Fruit fly (Drosophila melanogaster) whole organism, wandering third instar larva: Measurements from ENCODE around the gene CG5506.
A peak's percentile ranks its signal among the peaks of the same experiment; 100 is the strongest.

Experiments used
- CG32264 ChIP-seq: fragments of 200-800 bp; sonication (Bioruptor generic); optimal IDR thresholded peaks from 2 replicates; lab custom pipeline; 2016; ENCODE audit warnings: missing biosample characterization, missing genetic modification characterization
- CG9705 ChIP-seq: fragments of 200-800 bp; sonication (Bioruptor generic); optimal IDR thresholded peaks from 2 replicates; lab custom pipeline; 2018; ENCODE audit warnings: missing biosample characterization, mild to moderate bottlenecking, missing genetic modification characterization
- CrebA ChIP-seq: fragments of 200-800 bp; sonication (Bioruptor generic); optimal IDR thresholded peaks from 2 replicates; lab custom pipeline; 2016; ENCODE audit warnings: missing biosample characterization, mild to moderate bottlenecking, missing genetic modification characterization, borderline replicate concordance
- Dif ChIP-seq: fragments of 200-275, 200-300 bp; sonication (Bioruptor generic); optimal IDR thresholded peaks from 2 replicates; lab custom pipeline; 2018; ENCODE audit warnings: missing biosample characterization, missing genetic modification characterization; ENCODE audit not compliant: partially characterized antibody
- GATAd ChIP-seq: sonication (Bioruptor generic); optimal IDR thresholded peaks from 2 replicates; lab custom pipeline; 2016; ENCODE audit warnings: missing biosample characterization, missing genetic modification characterization
- Hnf4 ChIP-seq: fragments of 200-800 bp; sonication (Bioruptor generic); optimal IDR thresholded peaks from 2 replicates; lab custom pipeline; 2016; ENCODE audit warnings: missing biosample characterization, mild to moderate bottlenecking, missing genetic modification characterization
- Hr78 ChIP-seq: fragments of >200 bp; optimal IDR thresholded peaks from 2 replicates; lab custom pipeline; 2017; ENCODE audit warnings: missing biosample characterization, missing genetic modification characterization
- Hr83 ChIP-seq: fragments of 200-300 bp; sonication (Bioruptor generic); optimal IDR thresholded peaks from 2 replicates; lab custom pipeline; 2016; ENCODE audit warnings: missing biosample characterization, mild to moderate bottlenecking, missing genetic modification characterization, moderate library complexity; ENCODE audit not compliant: poor library complexity, severe bottlenecking
- Jra ChIP-seq: sonication (Bioruptor generic); optimal IDR thresholded peaks from 2 replicates; lab custom pipeline; 2016; ENCODE audit warnings: missing biosample characterization, missing genetic modification characterization
- Myc ChIP-seq: fragments of >200 bp; optimal IDR thresholded peaks from 2 replicates; lab custom pipeline; 2017
- Sp1 ChIP-seq: fragments of 200-800 bp; sonication (Bioruptor generic); optimal IDR thresholded peaks from 3 replicates; lab custom pipeline; 2019; ENCODE audit warnings: missing biosample characterization, mild to moderate bottlenecking, missing genetic modification characterization, moderate library complexity
- Vsx2 ChIP-seq: fragments of 200-300, 225-300 bp; sonication (Bioruptor generic); optimal IDR thresholded peaks from 2 replicates; lab custom pipeline; 2018; ENCODE audit warnings: missing biosample characterization, missing genetic modification characterization; ENCODE audit not compliant: partially characterized antibody
- br ChIP-seq: fragments of 200-800 bp; sonication (Bioruptor generic); optimal IDR thresholded peaks from 2 replicates; lab custom pipeline; 2016; ENCODE audit warnings: missing biosample characterization, missing genetic modification characterization
- brk ChIP-seq: fragments of 200-800 bp; sonication (Bioruptor generic); optimal IDR thresholded peaks from 2 replicates; lab custom pipeline; 2016; ENCODE audit warnings: missing biosample characterization, mild to moderate bottlenecking, missing genetic modification characterization
- dl ChIP-seq, 2 experiments: fragments of 175-275, 200-275 bp in 1 of 2; fragments of 200-275 bp in 1 of 2; sonication (Bioruptor generic); optimal IDR thresholded peaks; lab custom pipeline; 2018; ENCODE audit warnings: mild to moderate bottlenecking in 2 of 2, missing biosample characterization in 2 of 2, missing genetic modification characterization in 2 of 2, moderate library complexity in 2 of 2; ENCODE audit not compliant: partially characterized antibody in 2 of 2, insufficient read depth in 1 of 2
- dmrt93B ChIP-seq: fragments of 200-800 bp; sonication (Bioruptor generic); optimal IDR thresholded peaks from 2 replicates; lab custom pipeline; 2018; ENCODE audit warnings: missing biosample characterization, mild to moderate bottlenecking, missing genetic modification characterization
- dsf ChIP-seq: sonication (Bioruptor generic); optimal IDR thresholded peaks from 2 replicates; lab custom pipeline; 2016; ENCODE audit warnings: missing biosample characterization, missing genetic modification characterization, borderline replicate concordance
- ey ChIP-seq: fragments of 200-800 bp; sonication (Bioruptor generic); optimal IDR thresholded peaks from 2 replicates; lab custom pipeline; 2016; ENCODE audit warnings: missing biosample characterization, missing genetic modification characterization
- foxo ChIP-seq, 2 experiments: fragments of 200-800 bp; sonication (Bioruptor generic); optimal IDR thresholded peaks; 2 replicates in 1 of 2; 3 replicates in 1 of 2; lab custom pipeline; 2016 to 2017; ENCODE audit warnings: missing biosample characterization in 2 of 2, missing genetic modification characterization in 2 of 2
- fru ChIP-seq: fragments of 200-800 bp; sonication (Bioruptor generic); optimal IDR thresholded peaks from 3 replicates; lab custom pipeline; 2016; ENCODE audit warnings: missing biosample characterization, mild to moderate bottlenecking, missing genetic modification characterization
- h ChIP-seq: fragments of 200-800 bp; sonication (Bioruptor generic); optimal IDR thresholded peaks from 3 replicates; lab custom pipeline; 2016; ENCODE audit warnings: missing biosample characterization, mild to moderate bottlenecking, missing genetic modification characterization
- pan ChIP-seq: fragments of >200 bp; optimal IDR thresholded peaks from 2 replicates; lab custom pipeline; 2017
- psq ChIP-seq: fragments of 200-800 bp; sonication (Bioruptor generic); optimal IDR thresholded peaks from 3 replicates; lab custom pipeline; 2017; ENCODE audit warnings: missing biosample characterization, mild to moderate bottlenecking, missing genetic modification characterization, moderate library complexity
- rgr ChIP-seq: fragments of 200-800 bp; sonication (Bioruptor generic); optimal IDR thresholded peaks from 3 replicates; lab custom pipeline; 2016; ENCODE audit warnings: missing biosample characterization, mild to moderate bottlenecking, missing genetic modification characterization
- sage ChIP-seq: fragments of 200-800 bp; sonication (Bioruptor generic); optimal IDR thresholded peaks from 2 replicates; lab custom pipeline; 2016; ENCODE audit warnings: missing biosample characterization, mild to moderate bottlenecking, missing genetic modification characterization
- tai ChIP-seq: sonication (Bioruptor generic); optimal IDR thresholded peaks from 2 replicates; lab custom pipeline; 2016; ENCODE audit warnings: missing biosample characterization, missing genetic modification characterization
- usp ChIP-seq: fragments of >200 bp; optimal IDR thresholded peaks from 2 replicates; lab custom pipeline; 2017; ENCODE audit warnings: missing biosample characterization, missing genetic modification characterization
- woc ChIP-seq: sonication (Bioruptor generic); optimal IDR thresholded peaks from 2 replicates; lab custom pipeline; 2016; ENCODE audit warnings: missing biosample characterization, mild to moderate bottlenecking, missing genetic modification characterization

The CG5506 gene

dm6 chr3L:17893660-17894059, 9.5 kb upstream of the CG5506 start:
- TF ChIP-seq Vsx2 (GFP tag; lab: Kevin White, UChicago) (peak; percentile 15), CrebA (GFP tag; lab: Kevin White, UChicago) (no peak)

- TF ChIP-seq dl (GFP tag; optimal IDR thresholded peaks at IDR 0.05; lab: Kevin White, UChicago; ENCODE audit: insufficient read depth in 1 of 2, partially characterized antibody in 2 of 2) (no peak), ey (GFP tag; lab: Kevin White, UChicago) (no peak), pan (lab: Kevin White, UChicago) (no peak), GATAd (GFP tag; lab: Kevin White, UChicago) (no peak), psq (no peak), woc (GFP tag; lab: Kevin White, UChicago) (no peak), br (GFP tag; lab: Kevin White, UChicago) (no peak), sage (GFP tag; lab: Kevin White, UChicago) (no peak), Dif (GFP tag; lab: Kevin White, UChicago) (no peak), fru (GFP tag; lab: Kevin White, UChicago) (no peak)
Observed at dm6 chr3L:17887393-17887792, 3.2 kb upstream of the CG5506 start, which contains the start of gene CG7402. Gene CG7402, plus strand, starts transcription at chr3L:17887705.

dm6 chr3L:17886545-17886944, 2.4 kb upstream of the CG5506 start, which contains the start of gene CG16775:
Gene CG16775, minus strand, starts transcription at chr3L:17886645.
- TF ChIP-seq fru (GFP tag; lab: Kevin White, UChicago) (no peak), sage (GFP tag; lab: Kevin White, UChicago) (no peak), Jra (GFP tag; lab: Kevin White, UChicago) (no peak), CrebA (GFP tag; lab: Kevin White, UChicago) (no peak), ey (GFP tag; lab: Kevin White, UChicago) (no peak), brk (GFP tag; lab: Kevin White, UChicago) (no peak), woc (GFP tag; lab: Kevin White, UChicago) (no peak), CG9705 (GFP tag; lab: Kevin White, UChicago) (no peak), dl (GFP tag; optimal IDR thresholded peaks at IDR 0.05; lab: Kevin White, UChicago; ENCODE audit: insufficient read depth in 1 of 2, partially characterized antibody in 2 of 2) (no peak), tai (GFP tag; lab: Kevin White, UChicago) (no peak)
- TF ChIP-seq, all 38 proteins: peak for 0

dm6 chr3L:17878781-17879360, 5.3 kb downstream of the CG5506 start, which contains the start of gene CG7408:
Gene CG7408, plus strand, starts transcription at chr3L:17879096.
- TF ChIP-seq br (GFP tag; lab: Kevin White, UChicago) (peak; percentile 24), dmrt93B (no peak), CG32264 (GFP tag; lab: Kevin White, UChicago) (no peak), h (GFP tag; lab: Kevin White, UChicago) (peak; percentile 49), rgr (GFP tag; lab: Kevin White, UChicago) (no peak), Sp1 (no peak), psq (no peak), Jra (GFP tag; lab: Kevin White, UChicago) (no peak), tai (GFP tag; lab: Kevin White, UChicago) (no peak), usp (no peak), sage (GFP tag; lab: Kevin White, UChicago) (no peak), brk (GFP tag; lab: Kevin White, UChicago) (no peak), woc (GFP tag; lab: Kevin White, UChicago) (no peak), Myc (lab: Kevin White, UChicago) (peak; percentile 29), Dif (GFP tag; lab: Kevin White, UChicago) (peak; percentile 37), Hr78 (GFP tag; lab: Kevin White, UChicago) (no peak), CrebA (GFP tag; lab: Kevin White, UChicago) (peak; percentile 65), fru (GFP tag; lab: Kevin White, UChicago) (peak; percentile 79), dl (GFP tag; optimal IDR thresholded peaks at IDR 0.05; lab: Kevin White, UChicago; ENCODE audit: insufficient read depth in 1 of 2, partially characterized antibody in 2 of 2) (peak in 1 of 2 experiments; percentile 28), dsf (GFP tag; lab: Kevin White, UChicago) (no peak), foxo (GFP tag; optimal IDR thresholded peaks at IDR 0.05; lab: Kevin White, UChicago) (no peak), Hnf4 (peak; percentile 28), Hr83 (GFP tag; lab: Kevin White, UChicago) (peak; percentile 12)
- TF ChIP-seq, all 38 proteins: peak for 9
